Worm (Caenorhabditis elegans) whole organism, L1 larva: ENCODE measurements around the gene C16C8.18.

Experiments used
- C04F5.9 ChIP-seq: sonication (generic microtip); optimal IDR thresholded peaks from 2 replicates; lab custom pipeline; 2016; ENCODE audit warnings: missing genetic modification characterization, missing compliant biosample characterization
- C16A3.4 ChIP-seq: fragments of 150-350 bp; optimal IDR thresholded peaks from 2 replicates; lab custom pipeline; 2014; ENCODE audit warnings: missing biosample characterization, missing genetic modification characterization
- C34B4.2 ChIP-seq: sonication (generic microtip); optimal IDR thresholded peaks from 2 replicates; lab custom pipeline; 2017; ENCODE audit warnings: mild to moderate bottlenecking, missing genetic modification characterization, missing compliant biosample characterization
- aha-1 ChIP-seq: fragments of 150-350 bp; optimal IDR thresholded peaks from 2 replicates; lab custom pipeline; 2014; ENCODE audit warnings: missing biosample characterization, missing genetic modification characterization
- ama-1 ChIP-seq: fragments of 150-350 bp; optimal IDR thresholded peaks from 2 replicates; lab custom pipeline; 2014
- ceh-63 ChIP-seq: fragments of 200-800 bp; sonication (Bioruptor generic); optimal IDR thresholded peaks from 2 replicates; lab custom pipeline; 2018; ENCODE audit warnings: mild to moderate bottlenecking, missing genetic modification characterization, missing compliant biosample characterization
- ceh-8 ChIP-seq: fragments of 200-800 bp; sonication (Bioruptor generic); optimal IDR thresholded peaks from 2 replicates; lab custom pipeline; 2018; ENCODE audit warnings: mild to moderate bottlenecking, missing genetic modification characterization, moderate library complexity, missing compliant biosample characterization
- ceh-82 ChIP-seq, 3 experiments: fragments of 150-350 bp in 1 of 3; sonication (generic microtip) in 2 of 3; optimal IDR thresholded peaks; 2 replicates each; lab custom pipeline; 2014 to 2017; ENCODE audit warnings: missing biosample characterization in 3 of 3, missing genetic modification characterization in 3 of 3
- ceh-90 ChIP-seq: sonication (generic microtip); optimal IDR thresholded peaks from 2 replicates; lab custom pipeline; 2016; ENCODE audit warnings: missing genetic modification characterization, missing compliant biosample characterization
- efl-1 ChIP-seq, 4 experiments: fragments of 150-350 bp; optimal IDR thresholded peaks in 3 of 4; peaks in 1 of 4; 1 replicate in 1 of 4; 2 replicates in 3 of 4; lab custom pipeline; 2014; ENCODE audit warnings: missing biosample characterization in 2 of 4, missing genetic modification characterization in 2 of 4, missing genetic modification reagents in 2 of 4
- egl-27 ChIP-seq, 2 experiments: fragments of 150-350 bp in 1 of 2; sonication (generic microtip); optimal IDR thresholded peaks; 3 replicates each; lab custom pipeline; 2017 to 2018; ENCODE audit warnings: missing biosample characterization in 2 of 2, missing genetic modification characterization in 2 of 2, missing genetic modification reagents in 2 of 2
- elt-2 ChIP-seq: sonication (generic microtip); optimal IDR thresholded peaks from 2 replicates; lab custom pipeline; 2016; ENCODE audit warnings: missing genetic modification characterization, mild to moderate bottlenecking, inconsistent platforms, missing compliant biosample characterization, missing genetic modification reagents
- elt-3 ChIP-seq, 6 experiments: fragments of 150-350 bp in 1 of 6; sonication (generic microtip); optimal IDR thresholded peaks; 2 replicates each; lab custom pipeline; 2017 to 2018; ENCODE audit warnings: missing biosample characterization in 6 of 6, missing genetic modification characterization in 6 of 6, inconsistent platforms in 1 of 6
- fkh-4 ChIP-seq: sonication (generic microtip); optimal IDR thresholded peaks from 2 replicates; lab custom pipeline; 2016; ENCODE audit warnings: missing compliant biosample characterization, missing genetic modification characterization, borderline replicate concordance
- fkh-8 ChIP-seq: sonication (generic microtip); optimal IDR thresholded peaks from 2 replicates; lab custom pipeline; 2016; ENCODE audit warnings: mild to moderate bottlenecking, missing genetic modification characterization, missing compliant biosample characterization
- fos-1 ChIP-seq: fragments of 150-350 bp; optimal IDR thresholded peaks from 2 replicates; lab custom pipeline; 2014; ENCODE audit warnings: missing biosample characterization, missing genetic modification characterization
- hlh-17 ChIP-seq: fragments of 200-800 bp; sonication (Bioruptor generic); optimal IDR thresholded peaks from 2 replicates; lab custom pipeline; 2018; ENCODE audit warnings: missing genetic modification characterization, mild to moderate bottlenecking, missing compliant biosample characterization, moderate library complexity, borderline replicate concordance
- hpl-2 ChIP-seq: fragments of 150-350 bp; optimal IDR thresholded peaks from 2 replicates; lab custom pipeline; 2014; ENCODE audit warnings: missing biosample characterization, missing genetic modification reagents, missing genetic modification characterization
- lin-35 ChIP-seq, 2 experiments: fragments of 150-350 bp; optimal IDR thresholded peaks; 2 replicates each; lab custom pipeline; 2014; ENCODE audit warnings: missing biosample characterization in 2 of 2, missing genetic modification characterization in 2 of 2, missing genetic modification reagents in 2 of 2
- lin-39 ChIP-seq: fragments of 150-350 bp; optimal IDR thresholded peaks from 2 replicates; lab custom pipeline; 2014; ENCODE audit warnings: missing biosample characterization, missing genetic modification reagents, missing genetic modification characterization
- mdl-1 ChIP-seq, 2 experiments: fragments of 150-350 bp; optimal IDR thresholded peaks; 2 replicates each; lab custom pipeline; 2014 to 2017; ENCODE audit warnings: missing biosample characterization in 2 of 2, missing genetic modification characterization in 2 of 2, inconsistent platforms in 1 of 2
- mef-2 ChIP-seq: fragments of 150-350 bp; optimal IDR thresholded peaks from 2 replicates; lab custom pipeline; 2014; ENCODE audit warnings: missing biosample characterization, missing genetic modification characterization
- mep-1 ChIP-seq: fragments of 150-350 bp; optimal IDR thresholded peaks from 2 replicates; lab custom pipeline; 2014; ENCODE audit warnings: missing biosample characterization, missing genetic modification characterization
- nhr-20 ChIP-seq: sonication (generic microtip); optimal IDR thresholded peaks from 2 replicates; lab custom pipeline; 2016; ENCODE audit warnings: mild to moderate bottlenecking, missing genetic modification characterization, missing compliant biosample characterization
- nhr-28 ChIP-seq: fragments of 150-350 bp; optimal IDR thresholded peaks from 2 replicates; lab custom pipeline; 2014; ENCODE audit warnings: missing biosample characterization, missing genetic modification characterization
- nhr-47 ChIP-seq: sonication (generic microtip); optimal IDR thresholded peaks from 2 replicates; lab custom pipeline; 2016; ENCODE audit warnings: mild to moderate bottlenecking, missing genetic modification characterization, moderate library complexity, missing compliant biosample characterization
- nhr-71 ChIP-seq: sonication (generic microtip); optimal IDR thresholded peaks from 2 replicates; lab custom pipeline; 2016; ENCODE audit warnings: mild to moderate bottlenecking, missing genetic modification characterization, moderate library complexity, missing compliant biosample characterization
- nhr-76 ChIP-seq: sonication (generic microtip); optimal IDR thresholded peaks from 2 replicates; lab custom pipeline; 2017; ENCODE audit warnings: missing biosample characterization, missing genetic modification characterization
- skn-1 ChIP-seq: fragments of 150-350 bp; optimal IDR thresholded peaks from 2 replicates; lab custom pipeline; 2014; ENCODE audit warnings: missing biosample characterization, missing genetic modification characterization
- sox-4 ChIP-seq: sonication (generic microtip); optimal IDR thresholded peaks from 2 replicates; lab custom pipeline; 2016; ENCODE audit warnings: missing genetic modification characterization, missing compliant biosample characterization
- vab-15 ChIP-seq: sonication (generic microtip); optimal IDR thresholded peaks from 2 replicates; lab custom pipeline; 2017; ENCODE audit warnings: missing genotype, mild to moderate bottlenecking, missing genetic modification characterization, missing compliant biosample characterization
- xbp-1 ChIP-seq: sonication (generic microtip); optimal IDR thresholded peaks from 2 replicates; lab custom pipeline; 2016; ENCODE audit warnings: missing genetic modification characterization, missing compliant biosample characterization
- zip-4 ChIP-seq: fragments of 200-800 bp; sonication (Bioruptor generic); optimal IDR thresholded peaks from 2 replicates; lab custom pipeline; 2018; ENCODE audit warnings: mild to moderate bottlenecking, missing genetic modification characterization, moderate library complexity, missing compliant biosample characterization
- ztf-11 ChIP-seq, 2 experiments: sonication (generic microtip); optimal IDR thresholded peaks; 2 replicates each; lab custom pipeline; 2016 to 2017; ENCODE audit warnings: missing genetic modification characterization in 2 of 2, missing biosample characterization in 1 of 2, missing compliant biosample characterization in 1 of 2

Gene C16C8.18

ce11 chrII:3429400-3429799 lies at the start of gene C16C8.18:
Gene C16C8.18, plus strand, starts transcription at chrII:3429700.
- TF ChIP-seq ceh-82 (tag; optimal IDR thresholded peaks at IDR 0.05; lab: Kevin White, UChicago) = no peak
- TF ChIP-seq elt-3 (tag; optimal IDR thresholded peaks at IDR 0.05; lab: Kevin White, UChicago) = no peak
- TF ChIP-seq mef-2 (tag; lab: Kevin White, UChicago) = no peak
- no peak for TF ChIP-seq hlh-17
- no peak for TF ChIP-seq C34B4.2 (tag; lab: Kevin White, UChicago)
- TF ChIP-seq fkh-4 (tag; lab: Kevin White, UChicago) = no peak
- TF ChIP-seq nhr-28 (tag; lab: Kevin White, UChicago) = no peak

ce11 chrII:3381510-3381909 lies 48.0 kb upstream of the C16C8.18 start, which contains the start of gene T06D4.1:
Gene T06D4.1, plus strand, starts transcription at chrII:3381830.
- TF ChIP-seq xbp-1 (tag; lab: Kevin White, UChicago) (no peak), egl-27 (tag; optimal IDR thresholded peaks at IDR 0.05; lab: Kevin White, UChicago) (no peak), skn-1 (tag; lab: Kevin White, UChicago) (no peak), ztf-11 (tag; optimal IDR thresholded peaks at IDR 0.05; lab: Kevin White, UChicago) (no peak), hpl-2 (GFP tag; lab: Kevin White, UChicago) (no peak), nhr-47 (no peak), efl-1 (optimal IDR thresholded peaks at IDR 0.05; lab: Kevin White, UChicago) (no peak), efl-1 (GFP tag; optimal IDR thresholded peaks at IDR 0.05 in 1 of 2; lab: Kevin White, UChicago) (no peak), elt-2 (tag; lab: Kevin White, UChicago) (no peak), C04F5.9 (no peak), ceh-90 (tag; lab: Kevin White, UChicago) (no peak), C16A3.4 (tag; lab: Kevin White, UChicago) (no peak), lin-35 (GFP tag; optimal IDR thresholded peaks at IDR 0.05; lab: Kevin White, UChicago) (no peak), ama-1 (no peak), zip-4 (GFP tag; lab: Kevin White, UChicago) (no peak), nhr-76 (tag; lab: Kevin White, UChicago) (no peak), ceh-8 (GFP tag; lab: Kevin White, UChicago) (no peak), fos-1 (tag; lab: Kevin White, UChicago) (no peak), nhr-20 (tag; lab: Kevin White, UChicago) (no peak), nhr-71 (tag; lab: Kevin White, UChicago) (no peak), elt-3 (tag; optimal IDR thresholded peaks at IDR 0.05; lab: Kevin White, UChicago) (no peak)
- TF ChIP-seq, all 84 proteins: peak for 0

- TF ChIP-seq nhr-47 (no peak), mdl-1 (tag; optimal IDR thresholded peaks at IDR 0.05; lab: Kevin White, UChicago) (no peak), vab-15 (tag; lab: Kevin White, UChicago) (no peak), aha-1 (tag; lab: Kevin White, UChicago) (no peak), xbp-1 (tag; lab: Kevin White, UChicago) (no peak), mep-1 (tag; lab: Kevin White, UChicago) (no peak), ztf-11 (tag; optimal IDR thresholded peaks at IDR 0.05; lab: Kevin White, UChicago) (no peak), sox-4 (tag; lab: Kevin White, UChicago) (no peak), ceh-90 (tag; lab: Kevin White, UChicago) (no peak), fos-1 (tag; lab: Kevin White, UChicago) (no peak), fkh-8 (tag; lab: Kevin White, UChicago) (no peak)
Observed at ce11 chrII:3383116-3383515, 46.4 kb upstream of the C16C8.18 start.

- TF ChIP-seq lin-39 (tag; lab: Kevin White, UChicago) (no peak), hpl-2 (GFP tag; lab: Kevin White, UChicago) (no peak), ceh-63 (GFP tag; lab: Kevin White, UChicago) (no peak), mef-2 (tag; lab: Kevin White, UChicago) (no peak)
Observed at ce11 chrII:3385736-3386135, 43.8 kb upstream of the C16C8.18 start, which contains the start of gene T06D4.2. Gene T06D4.2, minus strand, starts transcription at chrII:3385905.
